Worm (Caenorhabditis elegans) whole organism, L1 larva: ENCODE results near the gene F55C5.10.
A peak's percentile ranks its signal among the peaks of the same experiment; 100 is the strongest.

ENCODE experiments used
- C04F5.9 ChIP-seq: sonication (generic microtip); optimal IDR thresholded peaks from 2 replicates; lab custom pipeline; 2016; ENCODE audit warnings: missing genetic modification characterization, missing compliant biosample characterization
- C34B4.2 ChIP-seq: sonication (generic microtip); optimal IDR thresholded peaks from 2 replicates; lab custom pipeline; 2017; ENCODE audit warnings: mild to moderate bottlenecking, missing genetic modification characterization, missing compliant biosample characterization
- aha-1 ChIP-seq: fragments of 150-350 bp; optimal IDR thresholded peaks from 2 replicates; lab custom pipeline; 2014; ENCODE audit warnings: missing biosample characterization, missing genetic modification characterization
- ama-1 ChIP-seq: fragments of 150-350 bp; optimal IDR thresholded peaks from 2 replicates; lab custom pipeline; 2014
- ceh-82 ChIP-seq, 3 experiments: fragments of 150-350 bp in 1 of 3; sonication (generic microtip) in 2 of 3; optimal IDR thresholded peaks; 2 replicates each; lab custom pipeline; 2014 to 2017; ENCODE audit warnings: missing biosample characterization in 3 of 3, missing genetic modification characterization in 3 of 3
- ceh-88 ChIP-seq: fragments of 200-800 bp; sonication (Bioruptor generic); IDR thresholded peaks from 2 replicates; pipeline ENCODE4 v1.3.6; 2022; ENCODE audit warnings: missing genetic modification characterization, missing compliant biosample characterization
- ceh-90 ChIP-seq: sonication (generic microtip); optimal IDR thresholded peaks from 2 replicates; lab custom pipeline; 2016; ENCODE audit warnings: missing genetic modification characterization, missing compliant biosample characterization
- ces-1 ChIP-seq: fragments of 150-350 bp; optimal IDR thresholded peaks from 2 replicates; lab custom pipeline; 2014; ENCODE audit warnings: missing biosample characterization, missing genetic modification reagents, missing genetic modification characterization
- dpl-1 ChIP-seq, 3 experiments: fragments of 150-350 bp in 2 of 3; sonication (generic microtip) in 1 of 3; optimal IDR thresholded peaks; 2 replicates each; lab custom pipeline; 2014 to 2017; ENCODE audit warnings: missing biosample characterization in 3 of 3, missing genetic modification characterization in 3 of 3, missing genetic modification reagents in 3 of 3
- efl-1 ChIP-seq, 4 experiments: fragments of 150-350 bp; optimal IDR thresholded peaks in 3 of 4; peaks in 1 of 4; 1 replicate in 1 of 4; 2 replicates in 3 of 4; lab custom pipeline; 2014; ENCODE audit warnings: missing biosample characterization in 2 of 4, missing genetic modification characterization in 2 of 4, missing genetic modification reagents in 2 of 4
- egl-27 ChIP-seq, 2 experiments: fragments of 150-350 bp in 1 of 2; sonication (generic microtip); optimal IDR thresholded peaks; 3 replicates each; lab custom pipeline; 2017 to 2018; ENCODE audit warnings: missing biosample characterization in 2 of 2, missing genetic modification characterization in 2 of 2, missing genetic modification reagents in 2 of 2
- elt-2 ChIP-seq: sonication (generic microtip); optimal IDR thresholded peaks from 2 replicates; lab custom pipeline; 2016; ENCODE audit warnings: missing genetic modification characterization, mild to moderate bottlenecking, inconsistent platforms, missing compliant biosample characterization, missing genetic modification reagents
- elt-3 ChIP-seq, 6 experiments: fragments of 150-350 bp in 1 of 6; sonication (generic microtip); optimal IDR thresholded peaks; 2 replicates each; lab custom pipeline; 2017 to 2018; ENCODE audit warnings: missing biosample characterization in 6 of 6, missing genetic modification characterization in 6 of 6, inconsistent platforms in 1 of 6
- fkh-10 ChIP-seq: sonication (generic microtip); optimal IDR thresholded peaks from 2 replicates; lab custom pipeline; 2017; ENCODE audit warnings: missing biosample characterization, missing genetic modification reagents, missing genetic modification characterization
- fos-1 ChIP-seq: fragments of 150-350 bp; optimal IDR thresholded peaks from 2 replicates; lab custom pipeline; 2014; ENCODE audit warnings: missing biosample characterization, missing genetic modification characterization
- hpl-2 ChIP-seq: fragments of 150-350 bp; optimal IDR thresholded peaks from 2 replicates; lab custom pipeline; 2014; ENCODE audit warnings: missing biosample characterization, missing genetic modification reagents, missing genetic modification characterization
- isw-1 ChIP-seq: fragments of 200-800 bp; sonication (Bioruptor generic); IDR thresholded peaks from 2 replicates; pipeline ENCODE4 v1.3.6; 2022; ENCODE audit warnings: missing genetic modification characterization, missing compliant biosample characterization
- lin-13 ChIP-seq: fragments of 150-350 bp; optimal IDR thresholded peaks from 2 replicates; lab custom pipeline; 2014; ENCODE audit warnings: missing biosample characterization, missing genetic modification reagents, missing genetic modification characterization
- lin-14 ChIP-seq: fragments of 200-800 bp; sonication (Bioruptor generic); optimal IDR thresholded peaks from 2 replicates; lab custom pipeline; 2018; ENCODE audit warnings: mild to moderate bottlenecking, missing genetic modification characterization, moderate library complexity, missing compliant biosample characterization
- lin-15B ChIP-seq: fragments of 150-350 bp; sonication (generic microtip); optimal IDR thresholded peaks from 3 replicates; lab custom pipeline; 2014; ENCODE audit warnings: missing biosample characterization, missing genetic modification characterization
- lin-35 ChIP-seq, 2 experiments: fragments of 150-350 bp; optimal IDR thresholded peaks; 2 replicates each; lab custom pipeline; 2014; ENCODE audit warnings: missing biosample characterization in 2 of 2, missing genetic modification characterization in 2 of 2, missing genetic modification reagents in 2 of 2
- lsy-2 ChIP-seq, 2 experiments: fragments of 150-350 bp; optimal IDR thresholded peaks; 2 replicates each; lab custom pipeline; 2014; ENCODE audit warnings: missing biosample characterization in 2 of 2, missing genetic modification characterization in 2 of 2
- mab-9 ChIP-seq: fragments of 200-800 bp; sonication (Bioruptor generic); IDR thresholded peaks from 2 replicates; pipeline ENCODE4 v1.3.6; 2022; ENCODE audit warnings: missing genetic modification reagents, missing genetic modification characterization, missing compliant biosample characterization
- mef-2 ChIP-seq: fragments of 150-350 bp; optimal IDR thresholded peaks from 2 replicates; lab custom pipeline; 2014; ENCODE audit warnings: missing biosample characterization, missing genetic modification characterization
- nhr-11 ChIP-seq: fragments of 150-350 bp; optimal IDR thresholded peaks from 2 replicates; lab custom pipeline; 2014; ENCODE audit warnings: missing biosample characterization, missing genetic modification characterization
- nhr-19 ChIP-seq: fragments of 200-800 bp; sonication (Bioruptor generic); conservative IDR thresholded peaks from 2 replicates; pipeline ENCODE4 v1.3.6; 2022; ENCODE audit warnings: missing genetic modification characterization, missing compliant biosample characterization
- nhr-237 ChIP-seq: fragments of 150-350 bp; optimal IDR thresholded peaks from 2 replicates; lab custom pipeline; 2014; ENCODE audit warnings: missing biosample characterization, missing genetic modification characterization
- nhr-71 ChIP-seq: sonication (generic microtip); optimal IDR thresholded peaks from 2 replicates; lab custom pipeline; 2016; ENCODE audit warnings: mild to moderate bottlenecking, missing genetic modification characterization, moderate library complexity, missing compliant biosample characterization
- nhr-76 ChIP-seq: sonication (generic microtip); optimal IDR thresholded peaks from 2 replicates; lab custom pipeline; 2017; ENCODE audit warnings: missing biosample characterization, missing genetic modification characterization
- nhr-77 ChIP-seq: fragments of 150-350 bp; optimal IDR thresholded peaks from 2 replicates; lab custom pipeline; 2014; ENCODE audit warnings: missing biosample characterization, missing genetic modification characterization
- nhr-90 ChIP-seq: sonication (generic microtip); optimal IDR thresholded peaks from 2 replicates; lab custom pipeline; 2016; ENCODE audit warnings: mild to moderate bottlenecking, missing genetic modification characterization, missing compliant biosample characterization; ENCODE audit not compliant: poor library complexity
- pax-3 ChIP-seq: fragments of 200-800 bp; sonication (Bioruptor generic); optimal IDR thresholded peaks from 2 replicates; lab custom pipeline; 2018; ENCODE audit warnings: mild to moderate bottlenecking, missing genetic modification characterization, moderate library complexity, missing compliant biosample characterization
- pqm-1 ChIP-seq: sonication (generic microtip); optimal IDR thresholded peaks from 3 replicates; lab custom pipeline; 2017; ENCODE audit warnings: missing biosample characterization, missing genetic modification characterization
- rnt-1 ChIP-seq: sonication (generic microtip); optimal IDR thresholded peaks from 2 replicates; lab custom pipeline; 2016; ENCODE audit warnings: mild to moderate bottlenecking, missing genetic modification characterization, moderate library complexity, missing compliant biosample characterization
- skn-1 ChIP-seq: fragments of 150-350 bp; optimal IDR thresholded peaks from 2 replicates; lab custom pipeline; 2014; ENCODE audit warnings: missing biosample characterization, missing genetic modification characterization
- snu-23 ChIP-seq: sonication (generic microtip); optimal IDR thresholded peaks from 2 replicates; lab custom pipeline; 2016; ENCODE audit warnings: missing genetic modification characterization, missing compliant biosample characterization
- sox-4 ChIP-seq: sonication (generic microtip); optimal IDR thresholded peaks from 2 replicates; lab custom pipeline; 2016; ENCODE audit warnings: missing genetic modification characterization, missing compliant biosample characterization
- sptf-1 ChIP-seq: fragments of 150-350 bp; optimal IDR thresholded peaks from 2 replicates; lab custom pipeline; 2014; ENCODE audit warnings: missing biosample characterization, missing genetic modification characterization
- sup-37 ChIP-seq: fragments of 200-800 bp; sonication (Bioruptor generic); optimal IDR thresholded peaks from 2 replicates; lab custom pipeline; 2018; ENCODE audit warnings: mild to moderate bottlenecking, missing genetic modification characterization, missing compliant biosample characterization
- tbx-2 ChIP-seq: sonication (generic microtip); optimal IDR thresholded peaks from 2 replicates; lab custom pipeline; 2016; ENCODE audit warnings: missing genetic modification characterization, missing compliant biosample characterization
- unc-86 ChIP-seq: sonication (generic microtip); optimal IDR thresholded peaks from 2 replicates; lab custom pipeline; 2016; ENCODE audit warnings: missing genetic modification characterization, missing compliant biosample characterization
- unc-98 ChIP-seq: fragments of 200-800 bp; sonication (Bioruptor generic); IDR thresholded peaks from 2 replicates; pipeline ENCODE4 v1.3.6; 2022; ENCODE audit warnings: missing genetic modification characterization, missing compliant biosample characterization
- vab-15 ChIP-seq: sonication (generic microtip); optimal IDR thresholded peaks from 2 replicates; lab custom pipeline; 2017; ENCODE audit warnings: missing genotype, mild to moderate bottlenecking, missing genetic modification characterization, missing compliant biosample characterization
- zip-4 ChIP-seq: fragments of 200-800 bp; sonication (Bioruptor generic); optimal IDR thresholded peaks from 2 replicates; lab custom pipeline; 2018; ENCODE audit warnings: mild to moderate bottlenecking, missing genetic modification characterization, moderate library complexity, missing compliant biosample characterization

Gene F55C5.10

ce11 chrV:12300780-12301460 lies 17.6 kb downstream of the F55C5.10 start (continued):
- peak; percentile 60 for TF ChIP-seq snu-23 (GFP tag; lab: Kevin White, UChicago)
- TF ChIP-seq dpl-1 (GFP tag; optimal IDR thresholded peaks at IDR 0.05; lab: Kevin White, UChicago) = peak in 1 of 3 experiments; percentile 31
- peak; percentile 62 for TF ChIP-seq elt-2 (tag; lab: Kevin White, UChicago)
- peak; percentile 22; the same call in 1 of the 2 replicates for TF ChIP-seq nhr-19 (GFP tag; lab: Robert Waterston, UW)
- peak; percentile 50 for TF ChIP-seq tbx-2 (tag; lab: Kevin White, UChicago)
- TF ChIP-seq lsy-2 (tag; optimal IDR thresholded peaks at IDR 0.05; lab: Kevin White, UChicago) = peak; percentile 24 to 53
- no peak for TF ChIP-seq aha-1 (tag; lab: Kevin White, UChicago)

DNA sequence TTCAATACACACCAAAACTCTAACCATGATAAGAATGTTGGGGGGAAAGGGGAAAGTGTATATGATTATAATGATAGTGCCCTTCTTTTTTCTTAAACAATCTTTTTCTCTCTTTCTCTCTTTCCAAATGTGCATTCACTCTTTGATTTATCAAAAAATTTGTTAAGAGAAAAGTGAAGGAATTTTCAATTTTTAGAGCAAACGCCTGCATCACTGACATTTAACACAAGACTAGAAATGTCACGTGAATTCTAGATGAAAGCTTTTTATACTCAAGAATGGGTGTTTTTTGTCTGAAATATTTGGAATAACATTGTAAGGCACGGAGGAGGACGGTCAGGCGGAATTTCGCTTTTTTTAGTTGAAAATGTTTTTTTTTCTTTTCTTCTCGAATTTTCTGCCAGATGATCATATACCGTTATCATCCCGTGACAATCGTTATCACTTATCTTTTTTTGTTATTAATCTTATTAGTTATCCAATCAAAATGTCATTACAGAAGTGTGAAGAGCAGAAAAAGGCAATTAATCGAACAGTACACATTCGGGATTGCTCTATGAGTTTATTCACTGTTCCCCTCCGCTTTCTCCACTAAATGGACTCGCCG lies 18.8 kb downstream of the F55C5.10 start, which contains the start of the genes frm-7 and F55C5.17:
TSS of gene frm-7 (plus strand) at position 500 of the 607 bp plus-strand sequence.
TSS of gene F55C5.17 (plus strand) at position 557 of the 607 bp plus-strand sequence.
- TF ChIP-seq elt-2 (tag; lab: Kevin White, UChicago) (peak; percentile 72), lin-14 (GFP tag; lab: Kevin White, UChicago) (peak; percentile 25), efl-1 (optimal IDR thresholded peaks at IDR 0.05; lab: Kevin White, UChicago) (no peak), efl-1 (GFP tag; optimal IDR thresholded peaks at IDR 0.05 in 1 of 2; lab: Kevin White, UChicago) (peak in 1 of 2 experiments; percentile 90), nhr-71 (peak; percentile 43), lin-35 (GFP tag; optimal IDR thresholded peaks at IDR 0.05; lab: Kevin White, UChicago) (peak in 1 of 2 experiments; percentile 25), nhr-90 (tag; lab: Kevin White, UChicago) (peak; percentile 40), ceh-90 (no peak), nhr-76 (tag; lab: Kevin White, UChicago) (no peak), elt-3 (tag; optimal IDR thresholded peaks at IDR 0.05; lab: Kevin White, UChicago) (peak in 1 of 6 experiments; percentile 10)
- TF ChIP-seq, all 84 proteins: peak for 7

- peak; percentile 23 for TF ChIP-seq ceh-90
- peak; percentile 93 for TF ChIP-seq pax-3 (tag; lab: Kevin White, UChicago)
- no peak for TF ChIP-seq C34B4.2 (tag; lab: Kevin White, UChicago)
- peak; percentile 73 for TF ChIP-seq ceh-88 (GFP tag; lab: Robert Waterston, UW)
- peak; percentile 88 for TF ChIP-seq skn-1 (tag; lab: Kevin White, UChicago)
- peak; percentile 39 for TF ChIP-seq nhr-237 (tag; lab: Kevin White, UChicago)
- no peak for TF ChIP-seq egl-27 (tag; optimal IDR thresholded peaks at IDR 0.05; lab: Kevin White, UChicago)
- peak; percentile 23; the same call in 1 of the 2 replicates for TF ChIP-seq isw-1 (GFP tag; lab: Robert Waterston, UW)
- TF ChIP-seq nhr-77 = peak; percentile 79
- TF ChIP-seq tbx-2 (tag; lab: Kevin White, UChicago) = peak; percentile 82
- TF ChIP-seq mef-2 (tag; lab: Kevin White, UChicago) = no peak
- peak; percentile 91 for TF ChIP-seq rnt-1 (tag; lab: Kevin White, UChicago)
- no peak for TF ChIP-seq sptf-1 (tag; lab: Kevin White, UChicago)
- TF ChIP-seq nhr-11 (tag; lab: Kevin White, UChicago) = peak; percentile 19
- TF ChIP-seq sup-37 (GFP tag; lab: Kevin White, UChicago) = peak; percentile 69
- TF ChIP-seq vab-15 (tag; lab: Kevin White, UChicago) = peak; percentile 36
- TF ChIP-seq lin-15B (tag; lab: Kevin White, UChicago) = peak; percentile 15
- TF ChIP-seq ama-1 (lab: Kevin White, UChicago) = peak; percentile 71
- peak; percentile 26 for TF ChIP-seq hpl-2 (GFP tag; lab: Kevin White, UChicago)
- TF ChIP-seq unc-98 (GFP tag; lab: Robert Waterston, UW) = peak; percentile 74
- TF ChIP-seq elt-2 (tag; lab: Kevin White, UChicago) = peak; percentile 76
- TF ChIP-seq sox-4 (tag; lab: Kevin White, UChicago) = peak; percentile 72
- peak; percentile 65 for TF ChIP-seq lin-13 (GFP tag; lab: Kevin White, UChicago)
- peak; percentile 68 for TF ChIP-seq fos-1 (tag; lab: Kevin White, UChicago)
- peak; percentile 69 to 88 (median 84) for TF ChIP-seq ceh-82 (tag; optimal IDR thresholded peaks at IDR 0.05; lab: Kevin White, UChicago)
- peak; percentile 56 for TF ChIP-seq fkh-10 (GFP tag; lab: Kevin White, UChicago)
- no peak for TF ChIP-seq C04F5.9 (tag; lab: Kevin White, UChicago)
- no peak for TF ChIP-seq ces-1 (GFP tag; lab: Kevin White, UChicago)
- peak; percentile 73 for TF ChIP-seq zip-4 (GFP tag; lab: Kevin White, UChicago)
- peak; percentile 75 for TF ChIP-seq mab-9 (GFP tag; lab: Robert Waterston, UW)
- TF ChIP-seq pqm-1 = peak; percentile 80
- TF ChIP-seq lsy-2 (tag; optimal IDR thresholded peaks at IDR 0.05; lab: Kevin White, UChicago) = peak; percentile 73 to 77
- peak; percentile 77 for TF ChIP-seq unc-86 (tag; lab: Kevin White, UChicago)
Measured at ce11 chrV:12303453-12304077, 20.3 kb downstream of the F55C5.10 start.
